Fruit fly (Drosophila melanogaster) whole organism, embryonic: ENCODE measurements around the gene Cyp308a1.

Experiments used
- ATbp ChIP-seq: fragments of 200-800 bp; sonication (Bioruptor generic); optimal IDR thresholded peaks from 2 replicates; lab custom pipeline; 2017; ENCODE audit warnings: missing biosample characterization, mild to moderate bottlenecking, missing genetic modification characterization, missing genetic modification reagents
- Awh ChIP-seq: fragments of 200-800 bp; sonication (Bioruptor generic); IDR thresholded peaks from 2 replicates; pipeline ENCODE4, ENCODE4 v1.3.6; 2022; ENCODE audit warnings: missing biosample characterization, missing genetic modification characterization
- B-H1 ChIP-seq: fragments of 200-800 bp; sonication (Bioruptor generic); IDR thresholded peaks from 3 replicates; pipeline ENCODE4 v1.3.6; 2022; ENCODE audit warnings: missing biosample characterization, missing genetic modification characterization
- Blimp-1 ChIP-seq: fragments of 200-800 bp; sonication (Bioruptor generic); optimal IDR thresholded peaks from 3 replicates; lab custom pipeline; 2018; ENCODE audit warnings: missing biosample characterization, missing genetic modification characterization, mild to moderate bottlenecking, moderate library complexity, missing genetic modification reagents
- CG10147 ChIP-seq: fragments of 200-800 bp; sonication (Bioruptor generic); optimal IDR thresholded peaks from 2 replicates; lab custom pipeline; 2019; ENCODE audit warnings: missing biosample characterization, mild to moderate bottlenecking, missing genetic modification characterization, moderate library complexity
- CG11398 ChIP-seq: fragments of 200-800 bp; sonication (Bioruptor generic); optimal IDR thresholded peaks from 2 replicates; lab custom pipeline; 2016; ENCODE audit warnings: missing biosample characterization, missing genetic modification characterization
- CG12769 ChIP-seq: fragments of 200-800 bp; sonication (Bioruptor generic); optimal IDR thresholded peaks from 2 replicates; lab custom pipeline; 2019; ENCODE audit warnings: missing biosample characterization, mild to moderate bottlenecking, missing genetic modification characterization, moderate library complexity
- CG13123 ChIP-seq: fragments of 200-800 bp; sonication (Bioruptor generic); optimal IDR thresholded peaks from 2 replicates; lab custom pipeline; 2016; ENCODE audit warnings: missing biosample characterization, missing genetic modification characterization
- CG13424 ChIP-seq: fragments of 200-800 bp; sonication (Bioruptor generic); optimal IDR thresholded peaks from 2 replicates; lab custom pipeline; 2019; ENCODE audit warnings: missing biosample characterization, mild to moderate bottlenecking, missing genetic modification characterization, moderate library complexity
- CG14441 ChIP-seq: fragments of 200-800 bp; sonication (Bioruptor generic); IDR thresholded peaks from 2 replicates; pipeline ENCODE4 v1.3.6; 2022; ENCODE audit warnings: missing biosample characterization, missing genetic modification characterization
- CG15479 ChIP-seq: fragments of 200-800 bp; sonication (Bioruptor generic); optimal IDR thresholded peaks from 3 replicates; lab custom pipeline; 2019; ENCODE audit warnings: missing biosample characterization, mild to moderate bottlenecking, missing genetic modification characterization, moderate library complexity
- CG17359 ChIP-seq: fragments of 200-800 bp; sonication (Bioruptor generic); optimal IDR thresholded peaks from 3 replicates; lab custom pipeline; 2018; ENCODE audit warnings: missing biosample characterization, mild to moderate bottlenecking, missing genetic modification characterization, moderate library complexity
- CG42726 ChIP-seq: fragments of 200-800 bp; sonication (Bioruptor generic); IDR thresholded peaks from 2 replicates; pipeline ENCODE4 v1.3.6; 2022; ENCODE audit warnings: missing biosample characterization, missing genetic modification characterization; ENCODE audit not compliant: partially characterized antibody
- CG5180 ChIP-seq: fragments of 200-800 bp; sonication (Bioruptor generic); optimal IDR thresholded peaks from 3 replicates; lab custom pipeline; 2017; ENCODE audit warnings: missing biosample characterization, missing genetic modification characterization, mild to moderate bottlenecking, moderate library complexity, missing genetic modification reagents
- CG7745 ChIP-seq: fragments of 200-800 bp; sonication (Bioruptor generic); optimal IDR thresholded peaks from 2 replicates; lab custom pipeline; 2018; ENCODE audit warnings: missing biosample characterization, mild to moderate bottlenecking, missing genetic modification characterization, moderate library complexity
- CG8388 ChIP-seq: fragments of 200-800 bp; sonication (Bioruptor generic); optimal IDR thresholded peaks from 2 replicates; lab custom pipeline; 2019; ENCODE audit warnings: missing biosample characterization, mild to moderate bottlenecking, missing genetic modification characterization, moderate library complexity
- CG8944 ChIP-seq: fragments of 200-800 bp; sonication (Bioruptor generic); optimal IDR thresholded peaks from 3 replicates; lab custom pipeline; 2016; ENCODE audit warnings: missing biosample characterization, missing genetic modification characterization
- Eip74EF ChIP-seq, 2 experiments: fragments of 200-800 bp in 1 of 2; fragments of >200 bp in 1 of 2; sonication (Bioruptor generic) in 1 of 2; optimal IDR thresholded peaks; 2 replicates each; lab custom pipeline; 2017 to 2019; ENCODE audit warnings: missing biosample characterization in 2 of 2, missing genetic modification characterization in 2 of 2, mild to moderate bottlenecking in 1 of 2, moderate library complexity in 1 of 2
- Fer3 ChIP-seq: fragments of 200-800 bp; sonication (Bioruptor generic); optimal IDR thresholded peaks from 2 replicates; lab custom pipeline; 2018; ENCODE audit warnings: missing biosample characterization, mild to moderate bottlenecking, missing genetic modification characterization, moderate library complexity
- Mad ChIP-seq: fragments of 200-800 bp; sonication (Bioruptor generic); optimal IDR thresholded peaks from 2 replicates; lab custom pipeline; 2016; ENCODE audit warnings: missing biosample characterization, missing genetic modification characterization
- Med ChIP-seq: fragments of 200-800 bp; sonication (Bioruptor generic); peaks from one replicate; lab custom pipeline; 2016; ENCODE audit warnings: missing biosample characterization, missing genetic modification characterization, mild to moderate bottlenecking, inconsistent platforms, moderate library complexity
- Mrtf ChIP-seq: fragments of 200-800 bp; sonication (Bioruptor generic); IDR thresholded peaks from 3 replicates; pipeline ENCODE4 v1.3.6; 2022; ENCODE audit warnings: missing biosample characterization, missing genetic modification characterization
- NC2β ChIP-seq: fragments of 200-800 bp; sonication (Bioruptor generic); optimal IDR thresholded peaks from 2 replicates; lab custom pipeline; 2016; ENCODE audit warnings: missing biosample characterization, missing genetic modification characterization
- NFAT ChIP-seq: fragments of 200-800 bp; sonication (Bioruptor generic); IDR thresholded peaks from 2 replicates; pipeline ENCODE4 v1.3.6; 2022; ENCODE audit warnings: missing biosample characterization, missing genetic modification characterization
- Pdp1 ChIP-seq, 2 experiments: fragments of 200-800 bp; sonication (Bioruptor generic); optimal IDR thresholded peaks; 3 replicates each; lab custom pipeline; 2016; ENCODE audit warnings: missing biosample characterization in 2 of 2, missing genetic modification characterization in 2 of 2, mild to moderate bottlenecking in 1 of 2, moderate library complexity in 1 of 2
- Ptx1 ChIP-seq: fragments of 200-800 bp; sonication (Bioruptor generic); IDR thresholded peaks from 2 replicates; pipeline ENCODE4 v1.3.6; 2022; ENCODE audit warnings: missing biosample characterization, missing genetic modification characterization
- YL-1 ChIP-seq: fragments of 200-800 bp; sonication (Bioruptor generic); optimal IDR thresholded peaks from 3 replicates; lab custom pipeline; 2017; ENCODE audit warnings: missing biosample characterization, mild to moderate bottlenecking, missing genetic modification characterization
- bab2 ChIP-seq: fragments of 200-800 bp; sonication (Bioruptor generic); optimal IDR thresholded peaks from 2 replicates; lab custom pipeline; 2016; ENCODE audit warnings: missing biosample characterization, missing genetic modification characterization
- bowl ChIP-seq: fragments of 200-800 bp; sonication (Bioruptor generic); IDR thresholded peaks from 2 replicates; pipeline ENCODE4 v1.3.6; 2022; ENCODE audit warnings: missing biosample characterization, missing genetic modification characterization
- chinmo ChIP-seq: fragments of 200-800 bp; sonication (Bioruptor generic); IDR thresholded peaks from 4 replicates; pipeline ENCODE4 v1.3.6; 2022; ENCODE audit warnings: missing biosample characterization, missing genetic modification characterization; ENCODE audit not compliant: partially characterized antibody
- crol ChIP-seq: fragments of 200-800 bp; sonication (Bioruptor generic); IDR thresholded peaks from 2 replicates; pipeline ENCODE4 v1.3.6; 2022; ENCODE audit warnings: missing biosample characterization, missing genetic modification characterization
- ftz-f1 ChIP-seq: fragments of 200-800 bp; sonication (Bioruptor generic); optimal IDR thresholded peaks from 2 replicates; lab custom pipeline; 2016; ENCODE audit warnings: missing biosample characterization, missing genetic modification characterization
- klu ChIP-seq: fragments of 200-800 bp; sonication (Bioruptor generic); IDR thresholded peaks from 2 replicates; pipeline ENCODE4 v1.3.6; 2022; ENCODE audit warnings: missing biosample characterization, missing genetic modification characterization
- lab ChIP-seq: fragments of 200-800 bp; sonication (Bioruptor generic); optimal IDR thresholded peaks from 3 replicates; lab custom pipeline; 2017; ENCODE audit warnings: missing biosample characterization, missing genetic modification characterization, mild to moderate bottlenecking, moderate library complexity, missing genetic modification reagents
- lola ChIP-seq, 3 experiments: fragments of >200 bp in 2 of 3; fragments of 200-800 bp in 1 of 3; sonication (Bioruptor generic) in 1 of 3; optimal IDR thresholded peaks; 2 replicates each; lab custom pipeline; 2017 to 2019; ENCODE audit warnings: missing biosample characterization in 3 of 3, missing genetic modification characterization in 3 of 3, mild to moderate bottlenecking in 1 of 3, moderate library complexity in 1 of 3
- nau ChIP-seq: fragments of 200-800 bp; sonication (Bioruptor generic); optimal IDR thresholded peaks from 3 replicates; lab custom pipeline; 2017; ENCODE audit warnings: missing biosample characterization, mild to moderate bottlenecking, missing genetic modification characterization, missing genetic modification reagents
- nom ChIP-seq: fragments of 200-800 bp; sonication (Bioruptor generic); optimal IDR thresholded peaks from 2 replicates; lab custom pipeline; 2017; ENCODE audit warnings: missing biosample characterization, missing genetic modification characterization, mild to moderate bottlenecking, moderate library complexity, missing genetic modification reagents
- sd ChIP-seq: fragments of 200-800 bp; sonication (Bioruptor generic); optimal IDR thresholded peaks from 3 replicates; lab custom pipeline; 2018; ENCODE audit warnings: missing biosample characterization, mild to moderate bottlenecking, missing genetic modification characterization, moderate library complexity
- tll ChIP-seq, 2 experiments: fragments of 200-800 bp in 1 of 2; fragments of >200 bp in 1 of 2; sonication (Bioruptor generic) in 1 of 2; optimal IDR thresholded peaks; 2 replicates each; lab custom pipeline; 2017 to 2019; ENCODE audit warnings: missing biosample characterization in 2 of 2, missing genetic modification characterization in 2 of 2, mild to moderate bottlenecking in 1 of 2, moderate library complexity in 1 of 2
- tna ChIP-seq: fragments of 200-800 bp; sonication (Bioruptor generic); IDR thresholded peaks from 2 replicates; pipeline ENCODE4 v1.3.6; 2022; ENCODE audit warnings: missing biosample characterization, missing genetic modification characterization; ENCODE audit not compliant: partially characterized antibody
- vvl ChIP-seq: fragments of 200-800 bp; sonication (Bioruptor generic); IDR thresholded peaks from 2 replicates; pipeline ENCODE4 v1.3.6; 2022; ENCODE audit warnings: missing biosample characterization, missing genetic modification characterization
- z ChIP-seq: fragments of 200-800 bp; sonication (Bioruptor generic); IDR thresholded peaks from 3 replicates; pipeline ENCODE4 v1.3.6; 2022; ENCODE audit warnings: missing biosample characterization, missing genetic modification characterization
- zen ChIP-seq: fragments of 200-800 bp; sonication (Bioruptor generic); optimal IDR thresholded peaks from 3 replicates; lab custom pipeline; 2018; ENCODE audit warnings: missing biosample characterization, mild to moderate bottlenecking, missing genetic modification characterization, moderate library complexity

Cyp308a1 gene

DNA sequence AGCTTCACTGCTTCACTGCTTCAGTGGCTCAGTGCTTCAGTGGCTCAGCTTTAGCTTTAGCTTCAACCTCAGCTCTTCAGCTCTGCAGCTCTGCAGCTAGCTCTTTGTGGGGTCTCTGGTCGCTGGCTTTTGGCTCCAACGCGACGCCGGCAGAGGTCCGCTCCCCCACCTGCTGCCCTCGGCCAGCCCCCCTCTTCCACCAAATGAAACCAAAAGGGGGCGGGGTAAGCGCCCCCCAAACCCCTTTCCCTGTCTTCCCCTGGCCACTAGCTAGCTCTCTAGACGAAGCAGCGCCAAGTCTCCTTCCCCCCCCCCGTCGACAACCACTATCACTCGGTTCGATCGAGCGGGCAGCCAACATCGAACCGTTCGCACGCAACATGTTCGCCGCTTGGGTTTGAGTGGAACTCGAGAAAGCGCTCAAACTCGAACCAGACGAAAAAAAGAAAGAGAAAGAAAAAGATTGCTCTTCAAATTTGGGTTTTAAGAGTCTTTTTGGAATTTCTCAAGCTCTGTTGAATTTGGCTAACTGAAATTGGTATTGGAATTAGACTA is 16.6 kb upstream of the Cyp308a1 start, which contains the start of gene Cyp18a1 (continued):
- TF ChIP-seq CG13123 (GFP tag; lab: Kevin White, UChicago) (no peak), CG12769 (tag; lab: Kevin White, UChicago) (peak; percentile 12), tna (GFP tag; lab: Robert Waterston, UW) (no peak), Mad (no peak), Med (GFP tag; lab: Kevin White, UChicago) (peak; percentile 64), Blimp-1 (GFP tag; lab: Kevin White, UChicago) (peak; percentile 36), CG8944 (no peak), CG5180 (GFP tag; lab: Kevin White, UChicago) (peak; percentile 99), ATbp (GFP tag; lab: Kevin White, UChicago) (no peak), Eip74EF (GFP tag; optimal IDR thresholded peaks at IDR 0.05; lab: Kevin White, UChicago) (no peak), vvl (GFP tag; lab: Robert Waterston, UW) (0 out of 2 replicates have a peak, but pooled peaks have one; percentile 23), z (GFP tag; lab: Robert Waterston, UW) (peak; percentile 94), NC2β (GFP tag; lab: Kevin White, UChicago) (no peak)
- TF ChIP-seq, all 482 proteins: peak for 13

DNA sequence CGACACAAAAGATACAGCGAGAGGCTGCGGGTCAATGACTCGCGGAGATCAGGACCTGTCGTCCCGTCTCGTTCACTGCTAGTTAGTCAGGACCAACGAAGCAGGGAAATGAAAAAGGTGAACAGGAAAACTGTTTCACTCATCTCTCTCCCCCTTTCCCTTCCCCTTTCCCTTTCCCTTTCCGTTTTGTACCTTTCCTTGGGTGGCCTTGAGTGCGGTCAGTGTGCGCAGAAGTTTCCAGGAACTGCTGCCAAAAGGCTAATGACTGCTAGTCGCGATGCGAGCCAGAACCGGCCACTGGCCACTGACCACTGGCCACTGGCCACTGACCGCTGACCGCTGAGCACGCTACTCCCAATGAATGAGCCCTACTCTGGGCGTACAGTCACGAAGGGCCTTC is 14.1 kb upstream of the Cyp308a1 start:
- TF ChIP-seq YL-1 (no peak), nau (GFP tag; lab: Kevin White, UChicago) (no peak), tll (GFP tag; optimal IDR thresholded peaks at IDR 0.05; lab: Kevin White, UChicago) (peak in 1 of 2 experiments; percentile 84), CG7745 (tag; lab: Kevin White, UChicago) (no peak), CG42726 (GFP tag; lab: Robert Waterston, UW) (no peak), CG15479 (GFP tag; lab: Kevin White, UChicago) (peak; percentile 22), crol (peak; percentile 40; the same call in 1 of the 2 replicates), CG14441 (GFP tag; lab: Robert Waterston, UW) (no peak), CG17359 (no peak), zen (tag; lab: Kevin White, UChicago) (peak; percentile 34), ftz-f1 (no peak), bab2 (GFP tag; lab: Kevin White, UChicago) (no peak), CG11398 (GFP tag; lab: Kevin White, UChicago) (no peak), NFAT (no peak)

DNA sequence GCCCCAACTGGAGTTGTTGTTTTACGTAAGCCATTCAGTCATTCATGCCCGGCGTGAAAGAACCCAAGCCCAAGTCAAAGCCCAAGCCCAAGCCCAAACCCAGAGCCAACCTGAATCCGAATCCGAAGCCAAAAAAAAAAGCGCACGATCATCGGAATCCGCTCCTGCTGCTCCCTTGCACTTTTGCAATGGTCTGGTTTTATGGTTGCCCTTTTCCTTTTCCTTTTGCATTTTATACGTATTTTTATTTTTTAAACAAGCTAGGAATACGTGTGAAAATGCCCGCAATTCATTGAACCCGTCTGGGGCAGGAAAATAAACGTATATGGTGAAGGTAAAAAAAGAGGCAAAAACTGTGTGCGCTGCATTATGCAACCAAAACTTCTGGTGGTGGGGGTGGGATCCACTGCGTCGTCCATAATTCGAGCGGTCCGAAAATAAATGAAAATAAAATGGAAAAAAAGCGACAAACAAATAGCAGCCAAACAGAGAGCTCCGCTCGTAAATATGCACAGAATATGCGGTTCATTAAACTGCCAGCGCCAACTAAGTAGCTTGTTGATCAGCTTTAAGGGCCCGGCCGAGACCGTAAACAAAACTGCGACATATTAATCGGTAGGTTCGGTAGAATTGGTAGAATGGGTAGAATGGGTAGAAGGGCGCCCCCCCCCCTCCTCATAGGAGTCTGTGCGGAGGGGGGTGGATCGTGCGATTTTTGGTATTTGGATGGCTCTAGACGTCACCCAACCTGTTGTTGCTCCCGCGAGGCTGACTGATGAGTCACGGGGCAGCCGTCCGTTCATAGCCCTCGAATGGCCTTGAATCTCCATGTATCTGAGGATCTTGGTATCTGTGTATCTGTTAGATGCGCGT is 10.2 kb upstream of the Cyp308a1 start:
- no peak for TF ChIP-seq Ptx1 (GFP tag; lab: Robert Waterston, UW)
- no peak for TF ChIP-seq Awh
- TF ChIP-seq chinmo (GFP tag; lab: Robert Waterston, UW) = peak; percentile 68; the same call in 1 of the 4 replicates
- no peak for TF ChIP-seq CG8388 (GFP tag; lab: Kevin White, UChicago)
- TF ChIP-seq lola (GFP tag; optimal IDR thresholded peaks at IDR 0.05; lab: Kevin White, UChicago) = no peak
- no peak for TF ChIP-seq CG13424 (tag; lab: Kevin White, UChicago)
- TF ChIP-seq B-H1 = no peak
- TF ChIP-seq Fer3 (tag; lab: Kevin White, UChicago) = no peak
- TF ChIP-seq CG12769 (tag; lab: Kevin White, UChicago) = peak; percentile 12
- no peak for TF ChIP-seq CG14441 (GFP tag; lab: Robert Waterston, UW)
- no peak for TF ChIP-seq Mrtf (GFP tag; lab: Robert Waterston, UW)
- TF ChIP-seq CG15479 (GFP tag; lab: Kevin White, UChicago) = no peak
- TF ChIP-seq crol = peak; percentile 31; the same call in 1 of the 2 replicates
- TF ChIP-seq Pdp1 (GFP tag; optimal IDR thresholded peaks at IDR 0.05; lab: Kevin White, UChicago) = peak in 1 of 2 experiments; percentile 39
- no peak for TF ChIP-seq bowl (GFP tag; lab: Robert Waterston, UW)
- TF ChIP-seq nom = peak; percentile 39
- no peak for TF ChIP-seq klu (GFP tag; lab: Robert Waterston, UW)
- TF ChIP-seq sd (tag; lab: Kevin White, UChicago) = peak; percentile 82
- no peak for TF ChIP-seq CG10147
- TF ChIP-seq lab (GFP tag; lab: Kevin White, UChicago) = no peak
